Worm (Caenorhabditis elegans) whole organism, mixed stage, embryonic: ENCODE data around the gene T16G1.4.

Source experiments
- nhr-28 ChIP-seq: fragments of 150-350 bp; optimal IDR thresholded peaks from 2 replicates; lab custom pipeline; 2014; ENCODE audit warnings: missing biosample characterization, missing genetic modification characterization
- nhr-76 ChIP-seq: sonication (generic microtip); optimal IDR thresholded peaks from 2 replicates; lab custom pipeline; 2017; ENCODE audit warnings: missing biosample characterization, missing genetic modification characterization

ce11 chrV:12964076-12964475 lies 22.4 kb upstream of the T16G1.4 start, which contains the start of gene srd-35:
- TF ChIP-seq nhr-76 (tag; lab: Kevin White, UChicago), result no peak
- no peak for TF ChIP-seq nhr-28 (tag; lab: Kevin White, UChicago)
